Worm (Caenorhabditis elegans): Measurements from ENCODE around the gene ifas-2.

ifas-2 gene

ce11 chrV:16842941-16843340 is 45.7 kb downstream of the ifas-2 start, which contains the start of gene clec-25:
Gene clec-25 (plus strand): TSS chrV:16843241.
- TF ChIP-seq klf-2 (GFP tag; conservative IDR thresholded peaks at IDR 0.05) (no peak), ztf-29 (GFP tag; IDR thresholded peaks at IDR 0.05) (no peak), flt-1 (GFP tag; IDR thresholded peaks at IDR 0.05) (no peak), med-1 (GFP tag; optimal IDR thresholded peaks at IDR 0.05; ENCODE audit: insufficient read depth) (no peak), tab-1 (GFP tag; IDR thresholded peaks at IDR 0.05) (no peak), ztf-23 (GFP tag; IDR thresholded peaks at IDR 0.05) (no peak), ref-1 (GFP tag; conservative IDR thresholded peaks at IDR 0.05) (no peak), T22C8.4 (GFP tag; IDR thresholded peaks at IDR 0.05) (no peak), cog-1 (tag; optimal IDR thresholded peaks at IDR 0.05) (no peak)

- TF ChIP-seq med-1 (GFP tag; optimal IDR thresholded peaks at IDR 0.05; ENCODE audit: insufficient read depth) (no peak), flt-1 (GFP tag; IDR thresholded peaks at IDR 0.05) (no peak), ztf-23 (GFP tag; IDR thresholded peaks at IDR 0.05) (no peak), tab-1 (GFP tag; IDR thresholded peaks at IDR 0.05) (no peak), ref-1 (GFP tag; conservative IDR thresholded peaks at IDR 0.05) (no peak), T22C8.4 (GFP tag; IDR thresholded peaks at IDR 0.05) (no peak)
Measured at ce11 chrV:16840961-16841360, 47.7 kb downstream of the ifas-2 start, which contains the start of gene clec-40. Gene clec-40 (minus strand): TSS chrV:16841061.

- TF ChIP-seq flt-1 (GFP tag; IDR thresholded peaks at IDR 0.05) (no peak), T22C8.4 (GFP tag; IDR thresholded peaks at IDR 0.05) (no peak), ref-1 (GFP tag; conservative IDR thresholded peaks at IDR 0.05) (no peak), klf-2 (GFP tag; conservative IDR thresholded peaks at IDR 0.05) (no peak), ztf-29 (GFP tag; IDR thresholded peaks at IDR 0.05) (no peak), ztf-23 (GFP tag; IDR thresholded peaks at IDR 0.05) (no peak)
Measured at ce11 chrV:16840283-16840682, 48.4 kb downstream of the ifas-2 start.

- TF ChIP-seq med-1 (GFP tag; optimal IDR thresholded peaks at IDR 0.05; ENCODE audit: insufficient read depth): no peak
- no peak for TF ChIP-seq ztf-29 (GFP tag; IDR thresholded peaks at IDR 0.05)
- no peak for TF ChIP-seq ref-1 (GFP tag; conservative IDR thresholded peaks at IDR 0.05)
- TF ChIP-seq cog-1 (tag; optimal IDR thresholded peaks at IDR 0.05): no peak
- TF ChIP-seq ztf-23 (GFP tag; IDR thresholded peaks at IDR 0.05): no peak
- TF ChIP-seq tab-1 (GFP tag; IDR thresholded peaks at IDR 0.05): no peak
- no peak for TF ChIP-seq flt-1 (GFP tag; IDR thresholded peaks at IDR 0.05)
Measured at ce11 chrV:16838435-16838834, 50.3 kb downstream of the ifas-2 start.

Measured in whole organism, midembryonic.